Fruit fly (Drosophila melanogaster) whole organism, prepupa: ENCODE data around the gene Rexo5.

Source experiments
- Blimp-1 ChIP-seq: fragments of 200-800 bp; sonication (Bioruptor generic); optimal IDR thresholded peaks from 3 replicates; lab custom pipeline; 2017; ENCODE audit warnings: missing biosample characterization, missing genetic modification characterization, mild to moderate bottlenecking, moderate library complexity, missing genetic modification reagents
- CG10631 ChIP-seq: fragments of 200-800 bp; sonication (Bioruptor generic); optimal IDR thresholded peaks from 2 replicates; lab custom pipeline; 2016; ENCODE audit warnings: missing biosample characterization, missing genetic modification characterization
- CG11294 ChIP-seq: fragments of 200-800 bp; sonication (Bioruptor generic); IDR thresholded peaks from 2 replicates; pipeline ENCODE4 v1.3.6; 2022; ENCODE audit warnings: missing biosample characterization, missing genetic modification characterization
- CG11762 ChIP-seq: fragments of 200-800 bp; sonication (Bioruptor generic); optimal IDR thresholded peaks from 3 replicates; lab custom pipeline; 2016; ENCODE audit warnings: missing biosample characterization, missing genetic modification characterization; ENCODE audit not compliant: insufficient read depth
- CG1621 ChIP-seq: fragments of 200-800 bp; sonication (Bioruptor generic); optimal IDR thresholded peaks from 3 replicates; lab custom pipeline; 2018; ENCODE audit warnings: missing biosample characterization, mild to moderate bottlenecking, missing genetic modification characterization
- CG16779 ChIP-seq: fragments of 200-800 bp; sonication (Bioruptor generic); optimal IDR thresholded peaks from 3 replicates; lab custom pipeline; 2017; ENCODE audit warnings: missing biosample characterization, mild to moderate bottlenecking, missing genetic modification characterization
- CG3032 ChIP-seq: fragments of 200-800 bp; optimal IDR thresholded peaks from 2 replicates; lab custom pipeline; 2019; ENCODE audit warnings: missing biosample characterization, mild to moderate bottlenecking, missing genetic modification characterization, moderate library complexity
- CG31627 ChIP-seq: fragments of 200-800 bp; sonication (Bioruptor generic); optimal IDR thresholded peaks from 3 replicates; lab custom pipeline; 2016; ENCODE audit warnings: missing biosample characterization, missing genetic modification characterization
- CG32006 ChIP-seq: fragments of 200-800 bp; sonication (Bioruptor generic); optimal IDR thresholded peaks from 3 replicates; lab custom pipeline; 2017; ENCODE audit warnings: missing biosample characterization, mild to moderate bottlenecking, missing genetic modification characterization
- CG4318 ChIP-seq: fragments of 200-800 bp; sonication (Bioruptor generic); optimal IDR thresholded peaks from 3 replicates; lab custom pipeline; 2017; ENCODE audit warnings: missing biosample characterization, mild to moderate bottlenecking, missing genetic modification characterization
- CG6276 ChIP-seq: fragments of 200-800 bp; sonication (Bioruptor generic); optimal IDR thresholded peaks from 2 replicates; lab custom pipeline; 2017; ENCODE audit warnings: missing biosample characterization, mild to moderate bottlenecking, missing genetic modification characterization
- CG6792 ChIP-seq: fragments of 200-800 bp; sonication (Bioruptor generic); optimal IDR thresholded peaks from 3 replicates; lab custom pipeline; 2016; ENCODE audit warnings: missing biosample characterization, missing genetic modification characterization
- CG6808 ChIP-seq: fragments of 200-800 bp; sonication (Bioruptor generic); optimal IDR thresholded peaks from 3 replicates; lab custom pipeline; 2017; ENCODE audit warnings: missing biosample characterization, missing genetic modification characterization, mild to moderate bottlenecking, moderate library complexity, missing genetic modification reagents
- CG6854 ChIP-seq: fragments of 200-800 bp; sonication (Bioruptor generic); optimal IDR thresholded peaks from 2 replicates; lab custom pipeline; 2017; ENCODE audit warnings: missing biosample characterization, mild to moderate bottlenecking, missing genetic modification characterization
- CG8119 ChIP-seq: fragments of 200-800 bp; sonication (Bioruptor generic); IDR thresholded peaks from 3 replicates; pipeline ENCODE4 v1.3.6; 2022; ENCODE audit warnings: missing biosample characterization, missing genetic modification characterization
- CG8632 ChIP-seq: fragments of 200-800 bp; sonication (Bioruptor generic); optimal IDR thresholded peaks from 3 replicates; lab custom pipeline; 2016; ENCODE audit warnings: missing biosample characterization, missing genetic modification characterization
- Eip75B ChIP-seq: fragments of 200-800 bp; sonication (Bioruptor generic); optimal IDR thresholded peaks from 3 replicates; lab custom pipeline; 2016; ENCODE audit warnings: missing biosample characterization, missing genetic modification characterization
- Eip93F ChIP-seq: fragments of 200-800 bp; sonication (Bioruptor generic); optimal IDR thresholded peaks from 2 replicates; lab custom pipeline; 2016; ENCODE audit warnings: missing biosample characterization, mild to moderate bottlenecking, missing genetic modification characterization
- Hr38 ChIP-seq: sonication (Bioruptor generic); optimal IDR thresholded peaks from 2 replicates; lab custom pipeline; 2016; ENCODE audit warnings: missing biosample characterization, missing genetic modification characterization
- Hr39 ChIP-seq: fragments of 200-800 bp; sonication (Bioruptor generic); optimal IDR thresholded peaks from 2 replicates; lab custom pipeline; 2016; ENCODE audit warnings: missing biosample characterization, missing genetic modification characterization
- Met ChIP-seq: fragments of 200-800 bp; sonication (Bioruptor generic); optimal IDR thresholded peaks from 3 replicates; lab custom pipeline; 2016; ENCODE audit warnings: missing biosample characterization, missing genetic modification characterization
- OdsH ChIP-seq: fragments of 200-800 bp; sonication (Bioruptor generic); optimal IDR thresholded peaks from 3 replicates; lab custom pipeline; 2016; ENCODE audit warnings: missing biosample characterization, missing genetic modification characterization
- Sox102F ChIP-seq: fragments of 200-800 bp; sonication (Bioruptor generic); optimal IDR thresholded peaks from 2 replicates; lab custom pipeline; 2016; ENCODE audit warnings: missing biosample characterization, mild to moderate bottlenecking, missing genetic modification characterization
- Sox14 ChIP-seq: fragments of 200-800 bp; sonication (Bioruptor generic); optimal IDR thresholded peaks from 3 replicates; lab custom pipeline; 2016; ENCODE audit warnings: missing biosample characterization, missing genetic modification characterization
- Sox15 ChIP-seq: fragments of 200-800 bp; sonication (Bioruptor generic); optimal IDR thresholded peaks from 3 replicates; lab custom pipeline; 2016; ENCODE audit warnings: missing biosample characterization, missing genetic modification characterization
- cyc ChIP-seq: fragments of 200-800 bp; sonication (Bioruptor generic); optimal IDR thresholded peaks from 3 replicates; lab custom pipeline; 2016; ENCODE audit warnings: missing biosample characterization, missing genetic modification characterization
- dac ChIP-seq: fragments of 200-800 bp; sonication (Bioruptor generic); optimal IDR thresholded peaks from 2 replicates; lab custom pipeline; 2017; ENCODE audit warnings: missing biosample characterization, mild to moderate bottlenecking, missing genetic modification characterization
- esn ChIP-seq: fragments of 200-800 bp; sonication (Bioruptor generic); optimal IDR thresholded peaks from 2 replicates; lab custom pipeline; 2016; ENCODE audit warnings: missing biosample characterization, mild to moderate bottlenecking, missing genetic modification characterization, moderate library complexity
- fd85E ChIP-seq: fragments of 200-800 bp; sonication (Bioruptor generic); optimal IDR thresholded peaks from 3 replicates; lab custom pipeline; 2016; ENCODE audit warnings: missing biosample characterization, missing genetic modification characterization
- fkh ChIP-seq: fragments of 200-800 bp; sonication (Bioruptor generic); optimal IDR thresholded peaks from 3 replicates; lab custom pipeline; 2017; ENCODE audit warnings: missing biosample characterization, mild to moderate bottlenecking, missing genetic modification characterization, moderate library complexity
- pdm3 ChIP-seq: fragments of 200-800 bp; sonication (Bioruptor generic); optimal IDR thresholded peaks from 3 replicates; lab custom pipeline; 2016; ENCODE audit warnings: missing biosample characterization, missing genetic modification characterization
- salr ChIP-seq, 2 experiments: fragments of 200-800 bp; sonication (Bioruptor generic); optimal IDR thresholded peaks; 3 replicates each; lab custom pipeline; 2016 to 2018; ENCODE audit warnings: missing biosample characterization in 2 of 2, missing genetic modification characterization in 2 of 2, mild to moderate bottlenecking in 1 of 2
- spab ChIP-seq: fragments of 200-800 bp; sonication (Bioruptor generic); optimal IDR thresholded peaks from 2 replicates; lab custom pipeline; 2017; ENCODE audit warnings: missing biosample characterization, mild to moderate bottlenecking, missing genetic modification characterization, missing genetic modification reagents
- ss ChIP-seq, 2 experiments: fragments of 200-800 bp; sonication (Bioruptor generic); optimal IDR thresholded peaks; 2 replicates in 1 of 2; 3 replicates in 1 of 2; lab custom pipeline; 2017 to 2018; ENCODE audit warnings: mild to moderate bottlenecking in 2 of 2, missing biosample characterization in 2 of 2, missing genetic modification characterization in 2 of 2, moderate library complexity in 1 of 2
- svp ChIP-seq: fragments of 200-800 bp; sonication (Bioruptor generic); peaks from one replicate; lab custom pipeline; 2016; ENCODE audit warnings: missing biosample characterization, missing genetic modification characterization
- topi ChIP-seq: fragments of 200-800 bp; sonication (Bioruptor generic); optimal IDR thresholded peaks from 3 replicates; lab custom pipeline; 2016; ENCODE audit warnings: missing biosample characterization, missing genetic modification characterization

Rexo5 gene

dm6 chr3L:6603266-6603734 is at the start of gene Rexo5, which contains the start of gene ndl:
Rexo5 (plus strand) TSS chr3L:6603684.
ndl (minus strand) TSS chr3L:6603366.
- TF ChIP-seq CG6792 (no peak), OdsH (no peak), esn (GFP tag; lab: Kevin White, UChicago) (no peak), salr (GFP tag; optimal IDR thresholded peaks at IDR 0.05; lab: Kevin White, UChicago) (no peak), CG3032 (tag; lab: Kevin White, UChicago) (no peak), Eip93F (GFP tag; lab: Kevin White, UChicago) (no peak), spab (GFP tag; lab: Kevin White, UChicago) (no peak), CG8632 (GFP tag; lab: Kevin White, UChicago) (no peak), Hr38 (no peak), CG16779 (tag; lab: Kevin White, UChicago) (no peak), topi (no peak), CG1621 (tag; lab: Kevin White, UChicago) (no peak), CG6276 (GFP tag; lab: Kevin White, UChicago) (no peak), cyc (GFP tag; lab: Kevin White, UChicago) (no peak), fd85E (no peak)

DNA sequence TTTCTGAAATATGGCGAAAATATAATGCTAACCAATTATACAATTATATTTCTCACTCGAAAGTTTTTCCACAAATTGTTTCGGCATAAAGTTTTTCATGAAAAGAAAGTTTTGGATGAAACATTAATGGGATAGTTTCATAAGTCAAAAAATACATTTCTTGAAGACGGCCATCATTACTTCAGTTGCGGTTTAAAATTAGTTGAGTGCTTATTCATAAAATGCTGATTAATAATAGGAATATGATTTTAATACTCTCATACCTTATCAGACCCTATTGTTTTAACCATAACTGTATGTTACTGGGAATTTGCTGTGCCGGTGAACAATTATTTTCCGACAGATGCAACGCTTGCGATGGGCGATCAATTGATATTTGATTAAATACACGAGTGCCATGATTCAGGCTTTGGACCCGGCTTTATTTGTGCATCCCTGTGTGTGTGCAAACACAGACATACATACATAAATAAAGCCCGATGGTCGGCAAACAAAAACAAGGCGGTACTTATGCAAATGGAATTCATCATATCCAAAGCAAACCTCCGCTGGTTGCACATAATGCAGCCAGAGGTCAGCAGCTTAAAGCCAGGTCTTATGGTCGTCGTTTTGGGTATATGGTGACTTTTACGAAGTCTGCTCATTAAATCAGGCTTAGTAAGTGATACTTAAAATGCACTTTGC is 49.3 kb upstream of the Rexo5 start:
- TF ChIP-seq Hr39 (GFP tag; lab: Kevin White, UChicago) = peak; percentile 19
- TF ChIP-seq svp (GFP tag; lab: Kevin White, UChicago) = peak; percentile 63
- TF ChIP-seq CG32006 (GFP tag; lab: Kevin White, UChicago) = peak; percentile 5
- TF ChIP-seq Met (GFP tag; lab: Kevin White, UChicago) = peak; percentile 24
- peak; percentile 3 for TF ChIP-seq cyc (GFP tag; lab: Kevin White, UChicago)
- no peak for TF ChIP-seq CG6854 (GFP tag; lab: Kevin White, UChicago)
- TF ChIP-seq Sox102F (GFP tag; lab: Kevin White, UChicago) = peak; percentile 21
- no peak for TF ChIP-seq Eip75B (GFP tag; lab: Kevin White, UChicago)
- no peak for TF ChIP-seq fkh
- TF ChIP-seq CG31627 = peak; percentile 28
- TF ChIP-seq pdm3 (GFP tag; lab: Kevin White, UChicago) = peak; percentile 5
- no peak for TF ChIP-seq CG10631 (GFP tag; lab: Kevin White, UChicago)
- TF ChIP-seq topi = peak; percentile 6

- TF ChIP-seq fkh (peak; percentile 70), esn (GFP tag; lab: Kevin White, UChicago) (no peak), svp (GFP tag; lab: Kevin White, UChicago) (peak; percentile 77)
- TF ChIP-seq, all 60 proteins: peak for 2
Measured at dm6 chr3L:6556221-6556620, 47.3 kb upstream of the Rexo5 start.

dm6 chr3L:6558516-6558915 is 45.0 kb upstream of the Rexo5 start:
- TF ChIP-seq CG11762 = no peak
- TF ChIP-seq ss (GFP tag; optimal IDR thresholded peaks at IDR 0.05; lab: Kevin White, UChicago) = no peak
- no peak for TF ChIP-seq CG6276 (GFP tag; lab: Kevin White, UChicago)
- TF ChIP-seq Sox15 (GFP tag; lab: Kevin White, UChicago) = no peak
- no peak for TF ChIP-seq Hr39 (GFP tag; lab: Kevin White, UChicago)
- TF ChIP-seq CG8119 (GFP tag; lab: Robert Waterston, UW) = no peak
- no peak for TF ChIP-seq dac
- no peak for TF ChIP-seq Blimp-1
- no peak for TF ChIP-seq esn (GFP tag; lab: Kevin White, UChicago)
- no peak for TF ChIP-seq CG4318 (GFP tag; lab: Kevin White, UChicago)
- no peak for TF ChIP-seq CG31627
- TF ChIP-seq Sox14 (GFP tag; lab: Kevin White, UChicago) = no peak
- no peak for TF ChIP-seq CG6854 (GFP tag; lab: Kevin White, UChicago)
- TF ChIP-seq CG6792 = no peak
- TF ChIP-seq OdsH = no peak
- TF ChIP-seq CG6808 (GFP tag; lab: Kevin White, UChicago) = no peak
- no peak for TF ChIP-seq spab (GFP tag; lab: Kevin White, UChicago)
- no peak for TF ChIP-seq Eip75B (GFP tag; lab: Kevin White, UChicago)
- no peak for TF ChIP-seq CG11294 (GFP tag; lab: Robert Waterston, UW)
- TF ChIP-seq Eip93F (GFP tag; lab: Kevin White, UChicago) = no peak
- TF ChIP-seq, all 60 proteins: peak for 0
